Worm (Caenorhabditis elegans): ENCODE results near the gene C40A11.3.
A peak's percentile ranks its signal among the peaks of the same experiment; 100 is the strongest.

Gene C40A11.3

DNA sequence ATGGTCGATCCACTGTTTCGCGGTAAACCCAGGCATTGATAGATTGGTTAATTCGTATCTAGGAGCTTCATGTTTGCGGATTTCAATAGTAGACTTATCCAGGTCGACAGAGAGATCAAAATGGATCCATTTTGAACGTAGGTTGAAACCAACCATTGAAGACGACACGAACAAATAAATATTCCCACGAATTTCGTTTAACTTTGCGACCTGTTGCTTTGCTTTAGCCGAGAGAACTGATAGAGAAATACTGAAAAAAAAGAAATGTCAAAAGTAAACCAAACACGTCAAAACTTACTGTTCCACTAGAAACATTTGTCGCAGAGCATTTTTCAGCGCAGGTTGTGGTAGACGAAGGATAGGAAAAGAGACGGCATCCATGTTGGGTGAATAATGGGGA lies 27.5 kb downstream of the C40A11.3 start, which contains the start of gene fbxb-38:
TSS of gene fbxb-38 (minus strand) at position 390 of the 400 bp plus-strand sequence.
- TF ChIP-seq ets-4 (tag; optimal IDR thresholded peaks at IDR 0.05), result no peak
- TF ChIP-seq tbx-7 (tag; optimal IDR thresholded peaks at IDR 0.05), result no peak
- no peak for TF ChIP-seq ztf-16 (tag; optimal IDR thresholded peaks at IDR 0.05)
- no peak for TF ChIP-seq unc-3 (GFP tag; conservative IDR thresholded peaks at IDR 0.05)
- TF ChIP-seq unc-3 (tag; optimal IDR thresholded peaks at IDR 0.05), result no peak
- no peak for TF ChIP-seq ceh-34 (tag; optimal IDR thresholded peaks at IDR 0.05)
- no peak for TF ChIP-seq che-1 (tag; optimal IDR thresholded peaks at IDR 0.05)
- no peak for TF ChIP-seq lin-11 (tag; optimal IDR thresholded peaks at IDR 0.05)
- no peak for TF ChIP-seq hlh-13 (GFP tag; optimal IDR thresholded peaks at IDR 0.05)
- TF ChIP-seq madf-2 (tag; optimal IDR thresholded peaks at IDR 0.05), result no peak
- TF ChIP-seq gmeb-2 (tag; optimal IDR thresholded peaks at IDR 0.05), result no peak
- TF ChIP-seq ref-2 (tag; optimal IDR thresholded peaks at IDR 0.05), result no peak

DNA sequence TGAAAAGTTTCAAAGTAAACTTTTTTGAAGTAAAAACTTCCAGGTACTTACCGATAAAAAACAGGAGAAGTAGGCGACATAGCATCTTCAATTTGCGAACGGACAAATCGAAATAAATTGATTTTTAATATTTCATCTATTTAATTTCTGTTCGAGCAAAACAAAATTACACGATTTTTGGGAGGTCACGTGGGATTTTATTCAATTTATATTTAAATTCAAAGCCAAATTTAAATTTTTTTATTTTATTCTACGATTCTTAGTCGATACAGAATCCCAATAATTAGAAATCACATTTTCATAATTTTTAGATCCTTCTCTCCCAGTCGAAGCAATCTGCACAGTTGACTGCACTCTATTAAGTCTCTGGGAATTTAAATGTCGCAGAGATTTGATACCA lies 29.2 kb downstream of the C40A11.3 start, which contains the start of gene C33C12.12:
TSS of gene C33C12.12 (minus strand) at position 101 of the 400 bp plus-strand sequence.
- TF ChIP-seq unc-3 (GFP tag; conservative IDR thresholded peaks at IDR 0.05), result no peak
- no peak for TF ChIP-seq unc-3 (tag; optimal IDR thresholded peaks at IDR 0.05)
- no peak for TF ChIP-seq ceh-45 (GFP tag; IDR thresholded peaks at IDR 0.05)
- TF ChIP-seq F13H6.1 (tag; optimal IDR thresholded peaks at IDR 0.05), result no peak
- no peak for TF ChIP-seq tbx-7 (tag; optimal IDR thresholded peaks at IDR 0.05)
- no peak for TF ChIP-seq che-1 (tag; optimal IDR thresholded peaks at IDR 0.05)
- no peak for TF ChIP-seq ceh-30 (tag; optimal IDR thresholded peaks at IDR 0.05)
- no peak for TF ChIP-seq ceh-48 (tag; optimal IDR thresholded peaks at IDR 0.05)
- TF ChIP-seq ttx-3 (tag; optimal IDR thresholded peaks at IDR 0.05), result no peak
- no peak for TF ChIP-seq ceh-2 (tag; optimal IDR thresholded peaks at IDR 0.05)
- TF ChIP-seq unc-42 (tag; optimal IDR thresholded peaks at IDR 0.05), result no peak
- TF ChIP-seq odd-2 (tag; optimal IDR thresholded peaks at IDR 0.05), result no peak
- no peak for TF ChIP-seq ceh-24 (tag; optimal IDR thresholded peaks at IDR 0.05)
- no peak for TF ChIP-seq hlh-30 (tag; optimal IDR thresholded peaks at IDR 0.05; ENCODE audit: insufficient read depth)
- no peak for TF ChIP-seq fkh-6 (tag; optimal IDR thresholded peaks at IDR 0.05)
- TF ChIP-seq dve-1 (tag; optimal IDR thresholded peaks at IDR 0.05), result no peak
- TF ChIP-seq ceh-19 (GFP tag; optimal IDR thresholded peaks at IDR 0.05), result no peak

DNA sequence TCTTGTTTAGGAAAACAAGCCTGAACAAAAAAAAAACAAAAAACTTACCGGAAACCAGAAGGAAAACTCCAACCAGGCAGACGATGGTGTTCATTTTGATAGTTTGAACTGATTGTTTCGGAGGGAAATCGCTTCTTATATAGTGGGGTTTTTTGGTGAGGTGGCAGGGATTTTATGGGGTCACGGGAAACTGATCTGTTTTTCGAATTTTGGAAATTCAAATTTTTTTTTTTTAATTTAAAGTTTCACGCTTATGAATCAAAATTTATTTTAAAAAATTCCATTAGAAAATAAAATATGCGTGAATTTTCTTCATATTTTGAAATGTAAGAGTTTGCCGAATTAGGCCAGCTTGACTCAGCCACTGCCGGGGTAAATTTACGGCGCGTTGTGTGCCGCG lies 34.5 kb downstream of the C40A11.3 start, which contains the start of gene C33C12.7:
TSS of gene C33C12.7 (minus strand) at position 101 of the 400 bp plus-strand sequence.
- TF ChIP-seq ref-2 (tag; optimal IDR thresholded peaks at IDR 0.05), result no peak
- TF ChIP-seq hlh-15 (tag; optimal IDR thresholded peaks at IDR 0.05), result no peak
- no peak for TF ChIP-seq npax-4 (tag; optimal IDR thresholded peaks at IDR 0.05)
- TF ChIP-seq K09A11.1 (tag; optimal IDR thresholded peaks at IDR 0.05; ENCODE audit: insufficient read depth), result no peak
- TF ChIP-seq ceh-45 (GFP tag; IDR thresholded peaks at IDR 0.05), result no peak
- TF ChIP-seq pha-4 (tag; optimal IDR thresholded peaks at IDR 0.05), result no peak
- no peak for TF ChIP-seq ceh-14 (tag; optimal IDR thresholded peaks at IDR 0.05)
- no peak for TF ChIP-seq sdc-2 (tag; optimal IDR thresholded peaks at IDR 0.05)

DNA sequence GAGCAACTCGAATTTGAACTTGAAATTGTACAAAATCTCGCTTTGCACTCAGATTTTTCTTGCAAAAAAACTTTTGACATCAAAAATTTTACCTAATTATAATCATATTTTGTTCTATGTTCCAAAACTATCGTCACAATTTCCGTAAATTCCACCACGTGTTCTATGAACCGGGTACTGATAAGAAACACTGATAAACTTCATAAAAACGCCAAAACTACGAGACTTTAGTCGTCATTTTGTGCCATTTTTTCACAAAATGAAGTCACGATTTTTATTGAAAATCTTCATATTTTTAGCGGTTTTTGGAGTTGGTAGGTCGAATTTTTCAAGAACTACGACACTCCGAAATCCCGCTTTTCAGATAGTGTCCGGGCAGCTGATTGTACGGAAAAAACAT lies 35.8 kb downstream of the C40A11.3 start, which contains the start of gene gba-1:
TSS of gene gba-1 (plus strand) at position 54 of the 400 bp plus-strand sequence.
- TF ChIP-seq elt-2 (tag; optimal IDR thresholded peaks at IDR 0.05), result peak; percentile 23
- no peak for TF ChIP-seq pag-3 (tag; optimal IDR thresholded peaks at IDR 0.05; ENCODE audit: borderline replicate concordance)

DNA sequence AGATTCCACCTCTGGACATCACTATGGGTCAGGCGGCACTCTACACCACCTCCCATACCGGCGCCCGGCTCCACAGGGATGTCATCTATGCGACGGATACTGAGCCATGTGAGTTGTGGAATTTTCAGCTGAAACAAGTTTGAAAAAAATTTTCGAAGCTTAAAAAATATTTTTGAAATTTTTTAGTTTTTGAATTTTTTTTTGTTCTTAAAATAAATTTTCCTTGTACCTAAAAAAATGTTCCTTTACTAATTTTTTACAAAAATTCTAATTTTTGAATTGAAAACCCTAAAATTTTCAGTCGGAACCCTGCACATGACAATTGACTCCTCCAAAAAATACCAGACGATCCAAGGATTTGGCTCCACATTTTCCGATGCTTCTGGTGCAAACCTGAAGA lies 36.8 kb downstream of the C40A11.3 start:
- TF ChIP-seq ama-1 (optimal IDR thresholded peaks at IDR 0.05), result no peak
- TF ChIP-seq ceh-34 (tag; optimal IDR thresholded peaks at IDR 0.05), result no peak
- no peak for TF ChIP-seq pqm-1 (tag; optimal IDR thresholded peaks at IDR 0.05)
- TF ChIP-seq hlh-13 (GFP tag; optimal IDR thresholded peaks at IDR 0.05), result no peak
- no peak for TF ChIP-seq fkh-6 (tag; optimal IDR thresholded peaks at IDR 0.05)
